Fruit fly (Drosophila melanogaster) whole organism, embryonic: ENCODE results near the gene CG10730.

ENCODE experiments used
- Abd-B ChIP-seq: fragments of 200-800 bp; sonication (Bioruptor generic); optimal IDR thresholded peaks from 2 replicates; lab custom pipeline; 2018; ENCODE audit warnings: missing biosample characterization, mild to moderate bottlenecking, missing genetic modification characterization, moderate library complexity
- Awh ChIP-seq: fragments of 200-800 bp; sonication (Bioruptor generic); IDR thresholded peaks from 2 replicates; pipeline ENCODE4, ENCODE4 v1.3.6; 2022; ENCODE audit warnings: missing biosample characterization, missing genetic modification characterization
- B-H2 ChIP-seq: fragments of 200-800 bp; sonication (Bioruptor generic); optimal IDR thresholded peaks from 2 replicates; lab custom pipeline; 2018; ENCODE audit warnings: missing biosample characterization, mild to moderate bottlenecking, missing genetic modification characterization
- CG10209 ChIP-seq: fragments of 200-800 bp; sonication (Bioruptor generic); optimal IDR thresholded peaks from 3 replicates; lab custom pipeline; 2017; ENCODE audit warnings: missing biosample characterization, mild to moderate bottlenecking, missing genetic modification characterization, missing genetic modification reagents
- CG10431 ChIP-seq: fragments of 200-800 bp; sonication (Bioruptor generic); optimal IDR thresholded peaks from 3 replicates; lab custom pipeline; 2018; ENCODE audit warnings: missing biosample characterization, mild to moderate bottlenecking, missing genetic modification characterization
- CG10565 ChIP-seq: fragments of 200-800 bp; sonication (Bioruptor generic); optimal IDR thresholded peaks from 3 replicates; lab custom pipeline; 2016; ENCODE audit warnings: missing biosample characterization, mild to moderate bottlenecking, missing genetic modification characterization
- CG11504 ChIP-seq: fragments of 200-800 bp; sonication (Bioruptor generic); optimal IDR thresholded peaks from 3 replicates; lab custom pipeline; 2019; ENCODE audit warnings: missing biosample characterization, mild to moderate bottlenecking, missing genetic modification characterization, moderate library complexity
- CG12942 ChIP-seq: fragments of 200-800 bp; sonication (Bioruptor generic); optimal IDR thresholded peaks from 3 replicates; lab custom pipeline; 2016; ENCODE audit warnings: missing biosample characterization, missing genetic modification characterization
- CG13894 ChIP-seq: fragments of 200-800 bp; sonication (Bioruptor generic); optimal IDR thresholded peaks from 3 replicates; lab custom pipeline; 2018; ENCODE audit warnings: missing biosample characterization, mild to moderate bottlenecking, missing genetic modification characterization, moderate library complexity
- CG1832 ChIP-seq: fragments of 200-800 bp; sonication (Bioruptor generic); optimal IDR thresholded peaks from 2 replicates; lab custom pipeline; 2017; ENCODE audit warnings: missing biosample characterization, mild to moderate bottlenecking, missing genetic modification characterization, inconsistent platforms
- CG30020 ChIP-seq: fragments of 200-800 bp; optimal IDR thresholded peaks from 2 replicates; lab custom pipeline; 2019; ENCODE audit warnings: missing biosample characterization, mild to moderate bottlenecking, missing genetic modification characterization, moderate library complexity
- CG30431 ChIP-seq: fragments of 200-800 bp; sonication (Bioruptor generic); optimal IDR thresholded peaks from 2 replicates; lab custom pipeline; 2017; ENCODE audit warnings: missing biosample characterization, missing genetic modification characterization
- CG32532 ChIP-seq: fragments of 200-800 bp; sonication (Bioruptor generic); IDR thresholded peaks from 2 replicates; pipeline ENCODE4 v1.3.6; 2022; ENCODE audit warnings: missing biosample characterization, missing genetic modification characterization
- CG32772 ChIP-seq: fragments of 200-800 bp; sonication (Bioruptor generic); IDR thresholded peaks from 2 replicates; pipeline ENCODE4 v1.3.6; 2022; ENCODE audit warnings: missing biosample characterization, missing genetic modification characterization
- CG3995 ChIP-seq: fragments of 200-800 bp; sonication (Bioruptor generic); optimal IDR thresholded peaks from 3 replicates; lab custom pipeline; 2016; ENCODE audit warnings: missing biosample characterization, missing genetic modification characterization
- CG4282 ChIP-seq: fragments of 200-800 bp; sonication (Bioruptor generic); optimal IDR thresholded peaks from 2 replicates; lab custom pipeline; 2016; ENCODE audit warnings: missing biosample characterization, missing genetic modification characterization
- CG4854 ChIP-seq: fragments of 200-800 bp; sonication (Bioruptor generic); optimal IDR thresholded peaks from 2 replicates; lab custom pipeline; 2016; ENCODE audit warnings: missing biosample characterization, missing genetic modification characterization, inconsistent platforms
- CG5953 ChIP-seq: fragments of 200-800 bp; sonication (Bioruptor generic); IDR thresholded peaks from 2 replicates; pipeline ENCODE4 v1.3.6; 2022; ENCODE audit warnings: missing biosample characterization, missing genetic modification characterization
- CG7745 ChIP-seq: fragments of 200-800 bp; sonication (Bioruptor generic); optimal IDR thresholded peaks from 2 replicates; lab custom pipeline; 2018; ENCODE audit warnings: missing biosample characterization, mild to moderate bottlenecking, missing genetic modification characterization, moderate library complexity
- CHES-1-like ChIP-seq: fragments of 200-800 bp; sonication (Bioruptor generic); optimal IDR thresholded peaks from 2 replicates; lab custom pipeline; 2016; ENCODE audit warnings: missing biosample characterization, missing genetic modification characterization
- Dbx ChIP-seq: fragments of 200-800 bp; sonication (Bioruptor generic); IDR thresholded peaks from 3 replicates; pipeline ENCODE4 v1.3.6; 2022; ENCODE audit warnings: missing biosample characterization, missing genetic modification characterization
- Fer1 ChIP-seq: fragments of 200-800 bp; sonication (Bioruptor generic); optimal IDR thresholded peaks from 2 replicates; lab custom pipeline; 2017; ENCODE audit warnings: missing biosample characterization, mild to moderate bottlenecking, missing genetic modification characterization
- Mrtf ChIP-seq: fragments of 200-800 bp; sonication (Bioruptor generic); IDR thresholded peaks from 3 replicates; pipeline ENCODE4 v1.3.6; 2022; ENCODE audit warnings: missing biosample characterization, missing genetic modification characterization
- Rfx ChIP-seq: fragments of 200-800 bp; sonication (Bioruptor generic); IDR thresholded peaks from 2 replicates; pipeline ENCODE4 v1.3.6; 2022; ENCODE audit warnings: missing biosample characterization, missing genetic modification characterization
- Scr ChIP-seq: fragments of 200-800 bp; sonication (Bioruptor generic); IDR thresholded peaks from 2 replicates; pipeline ENCODE4 v1.3.6; 2022; ENCODE audit warnings: missing biosample characterization, missing genetic modification characterization; ENCODE audit not compliant: partially characterized antibody
- Stat92E ChIP-seq, 3 experiments: fragments of >200 bp in 2 of 3; fragments of 200-800 bp in 1 of 3; sonication (Bioruptor generic) in 1 of 3; optimal IDR thresholded peaks; 2 replicates each; lab custom pipeline; 2017 to 2019; ENCODE audit warnings: missing biosample characterization in 3 of 3, missing genetic modification characterization in 3 of 3, mild to moderate bottlenecking in 1 of 3, moderate library complexity in 1 of 3
- ab ChIP-seq: fragments of 200-800 bp; sonication (Bioruptor generic); optimal IDR thresholded peaks from 2 replicates; lab custom pipeline; 2016; ENCODE audit warnings: missing biosample characterization, missing genetic modification characterization
- amos ChIP-seq: fragments of 200-800 bp; sonication (Bioruptor generic); IDR thresholded peaks from 2 replicates; pipeline ENCODE4 v1.3.6; 2022; ENCODE audit warnings: missing biosample characterization, missing genetic modification characterization; ENCODE audit not compliant: partially characterized antibody
- ash1 ChIP-seq: fragments of 200-800 bp; sonication (Bioruptor generic); optimal IDR thresholded peaks from 2 replicates; lab custom pipeline; 2018; ENCODE audit warnings: missing biosample characterization, mild to moderate bottlenecking, missing genetic modification characterization
- cato ChIP-seq: fragments of 200-800 bp; sonication (Bioruptor generic); optimal IDR thresholded peaks from 2 replicates; lab custom pipeline; 2016; ENCODE audit warnings: missing biosample characterization, missing genetic modification characterization, borderline replicate concordance
- chif ChIP-seq, 2 experiments: fragments of 200-800 bp; sonication (Bioruptor generic); optimal IDR thresholded peaks; 3 replicates each; lab custom pipeline; 2016; ENCODE audit warnings: missing biosample characterization in 2 of 2, missing genetic modification characterization in 2 of 2
- kay ChIP-seq: fragments of 200-800 bp; sonication (Bioruptor generic); optimal IDR thresholded peaks from 2 replicates; lab custom pipeline; 2016; ENCODE audit warnings: missing biosample characterization, missing genetic modification characterization
- kni ChIP-seq: fragments of 200-800 bp; sonication (Bioruptor generic); optimal IDR thresholded peaks from 3 replicates; lab custom pipeline; 2017; ENCODE audit warnings: mild to moderate bottlenecking, missing biosample characterization, missing genetic modification reagents, missing genetic modification characterization
- mam ChIP-seq: fragments of 200-800 bp; sonication (Bioruptor generic); optimal IDR thresholded peaks from 3 replicates; lab custom pipeline; 2016; ENCODE audit warnings: missing biosample characterization, missing genetic modification characterization
- nau ChIP-seq: fragments of 200-800 bp; sonication (Bioruptor generic); optimal IDR thresholded peaks from 3 replicates; lab custom pipeline; 2017; ENCODE audit warnings: missing biosample characterization, mild to moderate bottlenecking, missing genetic modification characterization, missing genetic modification reagents
- oc ChIP-seq: fragments of 200-800 bp; sonication (Bioruptor generic); optimal IDR thresholded peaks from 2 replicates; lab custom pipeline; 2018; ENCODE audit warnings: missing biosample characterization, mild to moderate bottlenecking, missing genetic modification characterization, moderate library complexity
- otp ChIP-seq: fragments of 200-800 bp; sonication (Bioruptor generic); IDR thresholded peaks from 3 replicates; pipeline ENCODE4, ENCODE4 v1.3.6; 2022; ENCODE audit warnings: missing biosample characterization, missing genetic modification characterization
- pfk ChIP-seq: fragments of 200-800 bp; sonication (Bioruptor generic); optimal IDR thresholded peaks from 2 replicates; lab custom pipeline; 2018; ENCODE audit warnings: missing biosample characterization, mild to moderate bottlenecking, missing genetic modification characterization, moderate library complexity
- prd ChIP-seq, 3 experiments: fragments of >200 bp in 2 of 3; fragments of 200-800 bp in 1 of 3; sonication (Bioruptor generic) in 1 of 3; optimal IDR thresholded peaks in 2 of 3; IDR thresholded peaks in 1 of 3; 2 replicates in 2 of 3; 3 replicates in 1 of 3; pipeline versions ENCODE4 v1.3.6 to Lab custom; 2017 to 2022; ENCODE audit warnings: missing biosample characterization in 1 of 3, missing genetic modification characterization in 1 of 3
- pzg ChIP-seq: fragments of 200-800 bp; sonication (Bioruptor generic); optimal IDR thresholded peaks from 3 replicates; lab custom pipeline; 2018; ENCODE audit warnings: missing biosample characterization, mild to moderate bottlenecking, missing genetic modification characterization, moderate library complexity
- row ChIP-seq: fragments of 200-800 bp; sonication (Bioruptor generic); IDR thresholded peaks from 3 replicates; pipeline ENCODE4 v1.3.6; 2022; ENCODE audit warnings: missing biosample characterization, missing genetic modification characterization
- salm ChIP-seq: fragments of 200-800 bp; sonication (Bioruptor generic); optimal IDR thresholded peaks from 2 replicates; lab custom pipeline; 2018; ENCODE audit warnings: missing biosample characterization, mild to moderate bottlenecking, missing genetic modification characterization
- slbo ChIP-seq: fragments of 200-800 bp; sonication (Bioruptor generic); IDR thresholded peaks from 2 replicates; pipeline ENCODE4 v1.3.6; 2022; ENCODE audit warnings: missing biosample characterization, missing genetic modification characterization
- slp2 ChIP-seq: fragments of 200-800 bp; sonication (Bioruptor generic); optimal IDR thresholded peaks from 2 replicates; lab custom pipeline; 2016; ENCODE audit warnings: missing biosample characterization, missing genetic modification characterization
- sr ChIP-seq: fragments of 200-800 bp; sonication (Bioruptor generic); IDR thresholded peaks from 3 replicates; pipeline ENCODE4 v1.3.6; 2022; ENCODE audit warnings: missing biosample characterization, missing genetic modification characterization
- stwl ChIP-seq: fragments of 200-800 bp; sonication (Bioruptor generic); optimal IDR thresholded peaks from 3 replicates; lab custom pipeline; 2018; ENCODE audit warnings: missing biosample characterization, mild to moderate bottlenecking, missing genetic modification characterization, moderate library complexity
- tll ChIP-seq, 2 experiments: fragments of 200-800 bp in 1 of 2; fragments of >200 bp in 1 of 2; sonication (Bioruptor generic) in 1 of 2; optimal IDR thresholded peaks; 2 replicates each; lab custom pipeline; 2017 to 2019; ENCODE audit warnings: missing biosample characterization in 2 of 2, missing genetic modification characterization in 2 of 2, mild to moderate bottlenecking in 1 of 2, moderate library complexity in 1 of 2
- zfh1 ChIP-seq: fragments of 200-800 bp; sonication (Bioruptor generic); IDR thresholded peaks from 3 replicates; pipeline ENCODE4 v1.3.6; 2022; ENCODE audit warnings: missing biosample characterization, missing genetic modification characterization

The CG10730 gene

DNA sequence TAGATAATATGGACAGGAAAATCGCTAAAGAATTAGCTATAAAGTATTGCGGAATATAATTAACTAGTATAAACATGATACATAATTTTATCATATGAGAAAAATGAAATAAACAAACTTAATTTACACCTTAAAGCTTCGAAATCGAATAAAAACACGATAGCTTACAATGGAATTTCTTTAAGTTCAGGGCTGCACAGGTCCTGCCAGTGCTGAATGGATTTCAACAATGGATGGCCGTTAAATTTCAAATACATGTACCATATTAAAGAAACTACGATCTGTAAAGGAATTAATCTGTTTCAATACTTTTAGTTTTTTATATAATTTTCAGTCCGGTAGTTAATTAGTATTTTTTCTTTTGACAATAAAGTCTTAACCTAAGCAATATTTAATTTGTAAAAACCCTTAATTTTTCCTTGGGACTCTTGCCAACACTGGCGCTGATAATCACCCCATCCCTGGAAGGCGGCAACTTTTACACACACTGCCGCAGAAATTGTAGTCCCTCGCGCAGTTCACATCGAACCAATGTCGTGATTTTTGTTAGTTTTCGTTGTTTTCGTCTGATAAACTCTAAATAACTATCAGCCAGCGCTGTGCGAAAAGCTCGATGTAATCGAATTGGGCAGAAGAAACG lies 10.9 kb downstream of the CG10730 start, which contains the start of the genes barr and lok (continued):
- TF ChIP-seq CG32532 (GFP tag; lab: Robert Waterston, UW) (peak; percentile 33; the same call in 1 of the 2 replicates), CG30020 (tag; lab: Kevin White, UChicago) (peak; percentile 66), CG7745 (no peak), sr (GFP tag; lab: Robert Waterston, UW) (no peak), slbo (GFP tag; lab: Robert Waterston, UW) (peak; percentile 46; the same call in 1 of the 2 replicates), Rfx (peak; percentile 51; the same call in 1 of the 2 replicates), CG12942 (peak; percentile 25), CG1832 (GFP tag; lab: Kevin White, UChicago) (no peak), chif (GFP tag; optimal IDR thresholded peaks at IDR 0.05; lab: Kevin White, UChicago) (peak; percentile 10 to 65), CG5953 (no peak), CG4854 (GFP tag; lab: Kevin White, UChicago) (peak; percentile 9), pfk (GFP tag; lab: Kevin White, UChicago) (no peak), CG32772 (GFP tag; lab: Robert Waterston, UW) (0 out of 2 replicates have a peak, but pooled peaks have one; percentile 6), CG30431 (GFP tag; lab: Kevin White, UChicago) (no peak), stwl (tag; lab: Kevin White, UChicago) (peak; percentile 24), Mrtf (GFP tag; lab: Robert Waterston, UW) (no peak), oc (tag; lab: Kevin White, UChicago) (no peak), slp2 (GFP tag; lab: Kevin White, UChicago) (peak; percentile 14), Scr (GFP tag; lab: Robert Waterston, UW) (0 out of 2 replicates have a peak, but pooled peaks have one; percentile 8), nau (GFP tag; lab: Kevin White, UChicago) (no peak), Awh (GFP tag; lab: Robert Waterston, UW) (no peak), CG3995 (GFP tag; lab: Kevin White, UChicago) (peak; percentile 93), amos (GFP tag; lab: Robert Waterston, UW) (peak; percentile 19; the same call in 1 of the 2 replicates), CHES-1-like (GFP tag; lab: Kevin White, UChicago) (peak; percentile 36), CG4282 (GFP tag; lab: Kevin White, UChicago) (no peak), B-H2 (GFP tag; lab: Kevin White, UChicago) (no peak), CG11504 (tag; lab: Kevin White, UChicago) (peak; percentile 68), otp (GFP tag; lab: Robert Waterston, UW) (no peak), CG10565 (GFP tag; lab: Kevin White, UChicago) (no peak), kay (GFP tag; lab: Kevin White, UChicago) (peak; percentile 39), prd (optimal IDR thresholded peaks at IDR 0.05; lab: Kevin White, UChicago) (no peak), prd (GFP tag; IDR thresholded peaks at IDR 0.05; lab: Robert Waterston, UW) (peak; percentile 57; the same call in 2 of the 3 replicates), mam (GFP tag; lab: Kevin White, UChicago) (peak; percentile 72), ash1 (GFP tag; lab: Kevin White, UChicago) (no peak), salm (tag; lab: Kevin White, UChicago) (no peak), cato (GFP tag; lab: Kevin White, UChicago) (peak; percentile 16), Dbx (peak; percentile 63; the same call in 2 of the 3 replicates), zfh1 (GFP tag; lab: Robert Waterston, UW) (peak; percentile 28; the same call in 1 of the 3 replicates), row (peak; percentile 83), Abd-B (GFP tag; lab: Kevin White, UChicago) (peak; percentile 71), Fer1 (GFP tag; lab: Kevin White, UChicago) (no peak), CG10209 (GFP tag; lab: Kevin White, UChicago) (no peak), CG10431 (peak; percentile 28), kni (GFP tag; lab: Kevin White, UChicago) (no peak), tll (GFP tag; optimal IDR thresholded peaks at IDR 0.05; lab: Kevin White, UChicago) (peak in 1 of 2 experiments; percentile 86), pzg (GFP tag; lab: Kevin White, UChicago) (peak; percentile 19), ab (GFP tag; lab: Kevin White, UChicago) (no peak), Stat92E (GFP tag; optimal IDR thresholded peaks at IDR 0.05; lab: Kevin White, UChicago) (no peak), CG13894 (tag; lab: Kevin White, UChicago) (no peak)
